Worm (Caenorhabditis elegans): Measurements from ENCODE around the gene nhr-26.

nhr-26 gene

ce11 chrX:12704721-12705120, 4.5 kb upstream of the nhr-26 start, which contains the start of gene nhr-272:
Gene nhr-272, minus strand, starts transcription at chrX:12704821.
- no peak for TF ChIP-seq flt-1 (GFP tag; IDR thresholded peaks at IDR 0.05)
- no peak for TF ChIP-seq ztf-29 (GFP tag; IDR thresholded peaks at IDR 0.05)
- no peak for TF ChIP-seq cog-1 (tag; optimal IDR thresholded peaks at IDR 0.05)
- no peak for TF ChIP-seq ref-1 (GFP tag; conservative IDR thresholded peaks at IDR 0.05)
- no peak for TF ChIP-seq T22C8.4 (GFP tag; IDR thresholded peaks at IDR 0.05)
- TF ChIP-seq med-1 (GFP tag; optimal IDR thresholded peaks at IDR 0.05; ENCODE audit: insufficient read depth) = no peak
- TF ChIP-seq klf-2 (GFP tag; conservative IDR thresholded peaks at IDR 0.05) = no peak
- TF ChIP-seq tab-1 (GFP tag; IDR thresholded peaks at IDR 0.05) = no peak
- no peak for TF ChIP-seq ztf-23 (GFP tag; IDR thresholded peaks at IDR 0.05)

ce11 chrX:12702713-12703112, 2.4 kb upstream of the nhr-26 start:
- TF ChIP-seq ztf-29 (GFP tag; IDR thresholded peaks at IDR 0.05) (no peak), ztf-23 (GFP tag; IDR thresholded peaks at IDR 0.05) (no peak), klf-2 (GFP tag; conservative IDR thresholded peaks at IDR 0.05) (no peak), ref-1 (GFP tag; conservative IDR thresholded peaks at IDR 0.05) (no peak), T22C8.4 (GFP tag; IDR thresholded peaks at IDR 0.05) (no peak), tab-1 (GFP tag; IDR thresholded peaks at IDR 0.05) (no peak), cog-1 (tag; optimal IDR thresholded peaks at IDR 0.05) (no peak), med-1 (GFP tag; optimal IDR thresholded peaks at IDR 0.05; ENCODE audit: insufficient read depth) (no peak), flt-1 (GFP tag; IDR thresholded peaks at IDR 0.05) (no peak)

DNA sequence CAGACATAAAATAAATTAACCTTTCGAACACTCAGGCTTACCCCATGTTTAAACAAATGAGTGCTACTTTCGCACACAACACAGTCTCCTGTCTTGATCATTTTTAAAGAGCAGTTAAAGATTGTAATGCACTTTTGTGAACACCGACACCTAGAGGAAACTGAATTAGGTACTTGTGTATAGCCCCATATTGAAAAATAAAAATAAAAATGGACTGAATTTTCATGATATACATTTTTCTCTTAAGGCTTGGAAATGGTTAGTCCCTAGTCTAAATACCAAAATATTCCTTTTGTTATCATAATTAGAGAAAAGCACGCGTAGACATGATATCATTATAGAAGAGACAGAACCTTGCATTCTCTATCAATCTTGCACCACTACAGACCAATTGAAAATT, 1.7 kb upstream of the nhr-26 start, which contains the start of gene nhr-214:
nhr-214 (minus strand) TSS at position 101 of the 400 bp plus-strand sequence.
- TF ChIP-seq cog-1 (tag; optimal IDR thresholded peaks at IDR 0.05) (no peak), ztf-29 (GFP tag; IDR thresholded peaks at IDR 0.05) (no peak), tab-1 (GFP tag; IDR thresholded peaks at IDR 0.05) (no peak), klf-2 (GFP tag; conservative IDR thresholded peaks at IDR 0.05) (no peak), flt-1 (GFP tag; IDR thresholded peaks at IDR 0.05) (no peak), T22C8.4 (GFP tag; IDR thresholded peaks at IDR 0.05) (no peak), med-1 (GFP tag; optimal IDR thresholded peaks at IDR 0.05; ENCODE audit: insufficient read depth) (no peak), ztf-23 (GFP tag; IDR thresholded peaks at IDR 0.05) (no peak), ref-1 (GFP tag; conservative IDR thresholded peaks at IDR 0.05) (no peak)

- TF ChIP-seq ref-1 (GFP tag; conservative IDR thresholded peaks at IDR 0.05) = no peak
- TF ChIP-seq ztf-23 (GFP tag; IDR thresholded peaks at IDR 0.05) = peak; percentile 73; the same call in 1 of the 2 replicates
- TF ChIP-seq flt-1 (GFP tag; IDR thresholded peaks at IDR 0.05) = peak; percentile 65
Measured at ce11 chrX:12693150-12693589, 7.1 kb downstream of the nhr-26 start.

DNA sequence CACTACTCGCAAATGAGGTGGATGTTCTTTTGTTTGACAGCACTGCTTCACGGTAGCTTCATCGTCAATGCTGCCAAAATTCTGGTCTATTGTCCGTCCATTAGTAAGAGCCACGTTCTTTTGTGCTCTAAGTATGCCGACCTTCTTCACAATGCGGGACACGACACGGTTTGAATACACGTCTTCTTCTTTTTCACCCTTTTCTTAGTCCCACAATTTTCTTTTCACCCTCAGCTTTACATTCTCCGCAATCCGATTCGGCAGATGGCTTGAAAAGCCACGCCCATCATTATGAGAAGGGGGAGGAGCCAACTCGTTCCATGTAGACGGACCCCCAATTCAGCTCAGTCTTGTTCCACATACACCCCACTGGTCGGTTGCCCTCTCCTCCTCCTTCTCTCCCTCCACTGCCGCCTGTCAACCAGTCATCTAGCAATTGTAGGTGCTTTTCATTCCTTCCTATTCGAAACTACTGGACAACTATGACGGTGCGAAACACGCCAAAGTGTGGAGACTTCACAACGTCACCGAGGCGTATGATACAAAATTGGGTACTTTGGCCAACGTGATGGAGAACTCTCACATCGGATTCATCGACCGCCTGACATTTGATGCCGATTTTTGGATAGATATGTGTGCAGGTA, 8.4 kb downstream of the nhr-26 start:
- TF ChIP-seq ztf-29 (GFP tag; IDR thresholded peaks at IDR 0.05) = no peak
- TF ChIP-seq flt-1 (GFP tag; IDR thresholded peaks at IDR 0.05) = peak; percentile 76
- no peak; the same call in 1 of the 2 replicates for TF ChIP-seq T22C8.4 (GFP tag; IDR thresholded peaks at IDR 0.05)
- 0 out of 2 replicates have a peak, but pooled peaks have one; percentile 24 for TF ChIP-seq ztf-23 (GFP tag; IDR thresholded peaks at IDR 0.05)
- no peak for TF ChIP-seq cog-1 (tag; optimal IDR thresholded peaks at IDR 0.05)
- no peak for TF ChIP-seq klf-2 (GFP tag; conservative IDR thresholded peaks at IDR 0.05)
- TF ChIP-seq ref-1 (GFP tag; conservative IDR thresholded peaks at IDR 0.05) = no peak
- peak; percentile 69; the same call in 1 of the 2 replicates for TF ChIP-seq tab-1 (GFP tag; IDR thresholded peaks at IDR 0.05)
- TF ChIP-seq med-1 (GFP tag; optimal IDR thresholded peaks at IDR 0.05; ENCODE audit: insufficient read depth) = peak; percentile 8

DNA sequence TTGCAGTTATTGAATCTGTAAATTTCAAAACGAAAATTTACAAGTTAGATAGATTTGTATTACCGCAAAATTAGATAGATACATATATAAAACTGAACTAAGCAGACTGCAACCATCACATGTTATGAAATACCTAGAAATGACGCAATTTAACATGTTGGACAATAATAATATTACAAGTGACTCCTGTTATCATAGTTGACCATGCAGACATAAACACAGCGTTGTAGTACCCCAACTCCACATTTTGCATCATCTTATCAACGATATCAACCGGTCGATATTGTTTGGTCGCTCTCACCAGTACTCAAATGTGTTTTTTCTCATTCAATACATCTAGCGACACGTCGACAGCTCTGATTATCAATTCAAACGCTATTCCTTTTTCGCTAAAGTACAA, 9.0 kb downstream of the nhr-26 start, which contains the start of gene ugt-50:
ugt-50 (plus strand) TSS at position 268 of the 400 bp plus-strand sequence.
- TF ChIP-seq ref-1 (GFP tag; conservative IDR thresholded peaks at IDR 0.05) (no peak), klf-2 (GFP tag; conservative IDR thresholded peaks at IDR 0.05) (no peak)

- TF ChIP-seq ztf-29 (GFP tag; IDR thresholded peaks at IDR 0.05) = no peak
- TF ChIP-seq ztf-23 (GFP tag; IDR thresholded peaks at IDR 0.05) = no peak
- TF ChIP-seq ref-1 (GFP tag; conservative IDR thresholded peaks at IDR 0.05) = no peak
- TF ChIP-seq cog-1 (tag; optimal IDR thresholded peaks at IDR 0.05) = no peak
- TF ChIP-seq tab-1 (GFP tag; IDR thresholded peaks at IDR 0.05) = no peak
- no peak for TF ChIP-seq T22C8.4 (GFP tag; IDR thresholded peaks at IDR 0.05)
- no peak for TF ChIP-seq flt-1 (GFP tag; IDR thresholded peaks at IDR 0.05)
- TF ChIP-seq med-1 (GFP tag; optimal IDR thresholded peaks at IDR 0.05; ENCODE audit: insufficient read depth) = no peak
Measured at ce11 chrX:12690346-12690745, 9.9 kb downstream of the nhr-26 start.

- TF ChIP-seq cog-1 (tag; optimal IDR thresholded peaks at IDR 0.05) = no peak
- no peak for TF ChIP-seq klf-2 (GFP tag; conservative IDR thresholded peaks at IDR 0.05)
Measured at ce11 chrX:12689869-12690268, 10.4 kb downstream of the nhr-26 start.

- no peak for TF ChIP-seq tab-1 (GFP tag; IDR thresholded peaks at IDR 0.05)
- TF ChIP-seq ztf-29 (GFP tag; IDR thresholded peaks at IDR 0.05) = no peak
- no peak for TF ChIP-seq klf-2 (GFP tag; conservative IDR thresholded peaks at IDR 0.05)
- TF ChIP-seq ztf-23 (GFP tag; IDR thresholded peaks at IDR 0.05) = no peak
- no peak for TF ChIP-seq med-1 (GFP tag; optimal IDR thresholded peaks at IDR 0.05; ENCODE audit: insufficient read depth)
- TF ChIP-seq flt-1 (GFP tag; IDR thresholded peaks at IDR 0.05) = no peak
- TF ChIP-seq cog-1 (tag; optimal IDR thresholded peaks at IDR 0.05) = no peak
- TF ChIP-seq ref-1 (GFP tag; conservative IDR thresholded peaks at IDR 0.05) = no peak
- no peak for TF ChIP-seq T22C8.4 (GFP tag; IDR thresholded peaks at IDR 0.05)
Measured at ce11 chrX:12688632-12689031, 11.6 kb downstream of the nhr-26 start.

ce11 chrX:12687482-12687881, 12.8 kb downstream of the nhr-26 start:
- TF ChIP-seq tab-1 (GFP tag; IDR thresholded peaks at IDR 0.05) (no peak), cog-1 (tag; optimal IDR thresholded peaks at IDR 0.05) (no peak), flt-1 (GFP tag; IDR thresholded peaks at IDR 0.05) (no peak)
